Worm (Caenorhabditis elegans) whole organism, L4 larva: Measurements from ENCODE around the gene R07E4.3.

Source experiments
- Y48G9A.11 ChIP-seq: fragments of 200-800 bp; sonication (Bioruptor generic); IDR thresholded peaks from 2 replicates; pipeline ENCODE4 v1.3.6; 2022; ENCODE audit warnings: missing genetic modification reagents, missing genetic modification characterization, missing compliant biosample characterization
- Y5F2A.4 ChIP-seq: fragments of 200-800 bp; sonication (Bioruptor generic); optimal IDR thresholded peaks from 2 replicates; lab custom pipeline; 2018; ENCODE audit warnings: mild to moderate bottlenecking, missing genetic modification characterization, missing compliant biosample characterization
- aha-1 ChIP-seq: fragments of 150-350 bp; peaks from one replicate; lab custom pipeline; 2014; ENCODE audit warnings: missing biosample characterization, missing genetic modification characterization
- fos-1 ChIP-seq: fragments of 150-350 bp; optimal IDR thresholded peaks from 2 replicates; lab custom pipeline; 2014; ENCODE audit warnings: missing biosample characterization, missing genetic modification characterization
- nhr-11 ChIP-seq: fragments of 150-350 bp; optimal IDR thresholded peaks from 2 replicates; lab custom pipeline; 2014; ENCODE audit warnings: missing biosample characterization, missing genetic modification characterization
- nhr-111 ChIP-seq: fragments of 200-800 bp; sonication (Bioruptor generic); optimal IDR thresholded peaks from 2 replicates; lab custom pipeline; 2018; ENCODE audit warnings: mild to moderate bottlenecking, missing genetic modification characterization, missing compliant biosample characterization
- nhr-77 ChIP-seq: fragments of 150-350 bp; optimal IDR thresholded peaks from 2 replicates; lab custom pipeline; 2014; ENCODE audit warnings: missing biosample characterization, missing genetic modification characterization
- unc-62 ChIP-seq, 3 experiments: fragments of 150-350 bp in 1 of 3; sonication (generic microtip); optimal IDR thresholded peaks in 2 of 3; peaks in 1 of 3; 1 replicate in 1 of 3; 2 replicates in 2 of 3; lab custom pipeline; 2014 to 2017; ENCODE audit warnings: missing biosample characterization in 3 of 3, missing genetic modification characterization in 3 of 3, missing genetic modification reagents in 3 of 3, missing genotype in 1 of 3

ce11 chrX:5930822-5931221 is 22.4 kb upstream of the R07E4.3 start, which contains the start of gene egl-6:
- TF ChIP-seq nhr-77 (tag; lab: Kevin White, UChicago) (no peak), nhr-11 (no peak), Y5F2A.4 (no peak), aha-1 (tag; lab: Kevin White, UChicago) (peak; percentile 36), nhr-111 (GFP tag; lab: Kevin White, UChicago) (no peak), fos-1 (no peak), Y48G9A.11 (GFP tag; lab: Robert Waterston, UW) (no peak), unc-62 (GFP tag; optimal IDR thresholded peaks at IDR 0.05 in 1 of 2; lab: Kevin White, UChicago) (no peak), unc-62 (tag; optimal IDR thresholded peaks at IDR 0.05; lab: Kevin White, UChicago) (no peak)
